Worm (Caenorhabditis elegans) whole organism, L1 larva: Measurements from ENCODE around the gene F26F12.2.

Experiments used
- F16B12.6 ChIP-seq: fragments of 150-350 bp; optimal IDR thresholded peaks from 2 replicates; lab custom pipeline; 2014; ENCODE audit warnings: missing biosample characterization, missing genetic modification characterization
- aha-1 ChIP-seq: fragments of 150-350 bp; optimal IDR thresholded peaks from 2 replicates; lab custom pipeline; 2014; ENCODE audit warnings: missing biosample characterization, missing genetic modification characterization
- alr-1 ChIP-seq: fragments of 200-800 bp; sonication (Bioruptor generic); optimal IDR thresholded peaks from 2 replicates; lab custom pipeline; 2018; ENCODE audit warnings: borderline replicate concordance, mild to moderate bottlenecking, missing genetic modification characterization, missing compliant biosample characterization
- aly-2 ChIP-seq: fragments of 150-350 bp; optimal IDR thresholded peaks from 2 replicates; lab custom pipeline; 2014; ENCODE audit warnings: missing biosample characterization, missing genetic modification characterization
- blmp-1 ChIP-seq: fragments of 150-350 bp; optimal IDR thresholded peaks from 2 replicates; lab custom pipeline; 2014; ENCODE audit warnings: missing biosample characterization, missing genetic modification characterization
- ceh-8 ChIP-seq: fragments of 200-800 bp; sonication (Bioruptor generic); optimal IDR thresholded peaks from 2 replicates; lab custom pipeline; 2018; ENCODE audit warnings: mild to moderate bottlenecking, missing genetic modification characterization, moderate library complexity, missing compliant biosample characterization
- ceh-90 ChIP-seq: sonication (generic microtip); optimal IDR thresholded peaks from 2 replicates; lab custom pipeline; 2016; ENCODE audit warnings: missing genetic modification characterization, missing compliant biosample characterization
- ces-1 ChIP-seq: fragments of 150-350 bp; optimal IDR thresholded peaks from 2 replicates; lab custom pipeline; 2014; ENCODE audit warnings: missing biosample characterization, missing genetic modification reagents, missing genetic modification characterization
- dpl-1 ChIP-seq, 3 experiments: fragments of 150-350 bp in 2 of 3; sonication (generic microtip) in 1 of 3; optimal IDR thresholded peaks; 2 replicates each; lab custom pipeline; 2014 to 2017; ENCODE audit warnings: missing biosample characterization in 3 of 3, missing genetic modification characterization in 3 of 3, missing genetic modification reagents in 3 of 3
- efl-1 ChIP-seq, 4 experiments: fragments of 150-350 bp; optimal IDR thresholded peaks in 3 of 4; peaks in 1 of 4; 1 replicate in 1 of 4; 2 replicates in 3 of 4; lab custom pipeline; 2014; ENCODE audit warnings: missing biosample characterization in 2 of 4, missing genetic modification characterization in 2 of 4, missing genetic modification reagents in 2 of 4
- egl-13 ChIP-seq: sonication (generic microtip); optimal IDR thresholded peaks from 2 replicates; lab custom pipeline; 2016; ENCODE audit warnings: missing genotype, missing genetic modification reagents, missing genetic modification characterization, missing compliant biosample characterization
- egl-27 ChIP-seq, 2 experiments: fragments of 150-350 bp in 1 of 2; sonication (generic microtip); optimal IDR thresholded peaks; 3 replicates each; lab custom pipeline; 2017 to 2018; ENCODE audit warnings: missing biosample characterization in 2 of 2, missing genetic modification characterization in 2 of 2, missing genetic modification reagents in 2 of 2
- fkh-10 ChIP-seq: sonication (generic microtip); optimal IDR thresholded peaks from 2 replicates; lab custom pipeline; 2017; ENCODE audit warnings: missing biosample characterization, missing genetic modification reagents, missing genetic modification characterization
- fkh-4 ChIP-seq: sonication (generic microtip); optimal IDR thresholded peaks from 2 replicates; lab custom pipeline; 2016; ENCODE audit warnings: missing compliant biosample characterization, missing genetic modification characterization, borderline replicate concordance
- grh-1 ChIP-seq: fragments of 200-800 bp; sonication (Bioruptor generic); IDR thresholded peaks from 2 replicates; pipeline ENCODE4 v1.3.6; 2022; ENCODE audit warnings: missing genetic modification reagents, missing genetic modification characterization, missing compliant biosample characterization
- hlh-17 ChIP-seq: fragments of 200-800 bp; sonication (Bioruptor generic); optimal IDR thresholded peaks from 2 replicates; lab custom pipeline; 2018; ENCODE audit warnings: missing genetic modification characterization, mild to moderate bottlenecking, missing compliant biosample characterization, moderate library complexity, borderline replicate concordance
- hpl-2 ChIP-seq: fragments of 150-350 bp; optimal IDR thresholded peaks from 2 replicates; lab custom pipeline; 2014; ENCODE audit warnings: missing biosample characterization, missing genetic modification reagents, missing genetic modification characterization
- lin-13 ChIP-seq: fragments of 150-350 bp; optimal IDR thresholded peaks from 2 replicates; lab custom pipeline; 2014; ENCODE audit warnings: missing biosample characterization, missing genetic modification reagents, missing genetic modification characterization
- lin-14 ChIP-seq: fragments of 200-800 bp; sonication (Bioruptor generic); optimal IDR thresholded peaks from 2 replicates; lab custom pipeline; 2018; ENCODE audit warnings: mild to moderate bottlenecking, missing genetic modification characterization, moderate library complexity, missing compliant biosample characterization
- lin-15B ChIP-seq: fragments of 150-350 bp; sonication (generic microtip); optimal IDR thresholded peaks from 3 replicates; lab custom pipeline; 2014; ENCODE audit warnings: missing biosample characterization, missing genetic modification characterization
- lin-39 ChIP-seq: fragments of 150-350 bp; optimal IDR thresholded peaks from 2 replicates; lab custom pipeline; 2014; ENCODE audit warnings: missing biosample characterization, missing genetic modification reagents, missing genetic modification characterization
- lir-3 ChIP-seq: sonication (generic microtip); optimal IDR thresholded peaks from 2 replicates; lab custom pipeline; 2016; ENCODE audit warnings: mild to moderate bottlenecking, missing genetic modification characterization, moderate library complexity, missing compliant biosample characterization; ENCODE audit not compliant: poor library complexity
- mab-9 ChIP-seq: fragments of 200-800 bp; sonication (Bioruptor generic); IDR thresholded peaks from 2 replicates; pipeline ENCODE4 v1.3.6; 2022; ENCODE audit warnings: missing genetic modification reagents, missing genetic modification characterization, missing compliant biosample characterization
- mef-2 ChIP-seq: fragments of 150-350 bp; optimal IDR thresholded peaks from 2 replicates; lab custom pipeline; 2014; ENCODE audit warnings: missing biosample characterization, missing genetic modification characterization
- mep-1 ChIP-seq: fragments of 150-350 bp; optimal IDR thresholded peaks from 2 replicates; lab custom pipeline; 2014; ENCODE audit warnings: missing biosample characterization, missing genetic modification characterization
- nhr-11 ChIP-seq: fragments of 150-350 bp; optimal IDR thresholded peaks from 2 replicates; lab custom pipeline; 2014; ENCODE audit warnings: missing biosample characterization, missing genetic modification characterization
- nhr-12 ChIP-seq: sonication (generic microtip); optimal IDR thresholded peaks from 2 replicates; lab custom pipeline; 2017; ENCODE audit warnings: missing biosample characterization, missing genetic modification characterization
- nhr-19 ChIP-seq: fragments of 200-800 bp; sonication (Bioruptor generic); conservative IDR thresholded peaks from 2 replicates; pipeline ENCODE4 v1.3.6; 2022; ENCODE audit warnings: missing genetic modification characterization, missing compliant biosample characterization
- nhr-47 ChIP-seq: sonication (generic microtip); optimal IDR thresholded peaks from 2 replicates; lab custom pipeline; 2016; ENCODE audit warnings: mild to moderate bottlenecking, missing genetic modification characterization, moderate library complexity, missing compliant biosample characterization
- nhr-71 ChIP-seq: sonication (generic microtip); optimal IDR thresholded peaks from 2 replicates; lab custom pipeline; 2016; ENCODE audit warnings: mild to moderate bottlenecking, missing genetic modification characterization, moderate library complexity, missing compliant biosample characterization
- nhr-85 ChIP-seq: sonication (generic microtip); peaks from one replicate; lab custom pipeline; 2016; ENCODE audit warnings: missing genetic modification characterization, inconsistent platforms, missing compliant biosample characterization
- nhr-90 ChIP-seq: sonication (generic microtip); optimal IDR thresholded peaks from 2 replicates; lab custom pipeline; 2016; ENCODE audit warnings: mild to moderate bottlenecking, missing genetic modification characterization, missing compliant biosample characterization; ENCODE audit not compliant: poor library complexity
- rnt-1 ChIP-seq: sonication (generic microtip); optimal IDR thresholded peaks from 2 replicates; lab custom pipeline; 2016; ENCODE audit warnings: mild to moderate bottlenecking, missing genetic modification characterization, moderate library complexity, missing compliant biosample characterization
- snpc-4 ChIP-seq: fragments of 150-350 bp; optimal IDR thresholded peaks from 2 replicates; lab custom pipeline; 2014; ENCODE audit warnings: missing biosample characterization, missing genetic modification characterization
- swsn-7 ChIP-seq: sonication (generic microtip); optimal IDR thresholded peaks from 2 replicates; lab custom pipeline; 2016; ENCODE audit warnings: missing genetic modification characterization, missing compliant biosample characterization
- vab-15 ChIP-seq: sonication (generic microtip); optimal IDR thresholded peaks from 2 replicates; lab custom pipeline; 2017; ENCODE audit warnings: missing genotype, mild to moderate bottlenecking, missing genetic modification characterization, missing compliant biosample characterization
- xbp-1 ChIP-seq: sonication (generic microtip); optimal IDR thresholded peaks from 2 replicates; lab custom pipeline; 2016; ENCODE audit warnings: missing genetic modification characterization, missing compliant biosample characterization
- zag-1 ChIP-seq: fragments of 150-350 bp; optimal IDR thresholded peaks from 2 replicates; lab custom pipeline; 2014; ENCODE audit warnings: missing biosample characterization, missing genetic modification characterization
- zip-4 ChIP-seq: fragments of 200-800 bp; sonication (Bioruptor generic); optimal IDR thresholded peaks from 2 replicates; lab custom pipeline; 2018; ENCODE audit warnings: mild to moderate bottlenecking, missing genetic modification characterization, moderate library complexity, missing compliant biosample characterization
- ztf-11 ChIP-seq, 2 experiments: sonication (generic microtip); optimal IDR thresholded peaks; 2 replicates each; lab custom pipeline; 2016 to 2017; ENCODE audit warnings: missing genetic modification characterization in 2 of 2, missing biosample characterization in 1 of 2, missing compliant biosample characterization in 1 of 2
- ztf-4 ChIP-seq: fragments of 150-350 bp; optimal IDR thresholded peaks from 2 replicates; lab custom pipeline; 2014; ENCODE audit warnings: missing biosample characterization, missing genetic modification characterization

F26F12.2 gene

DNA sequence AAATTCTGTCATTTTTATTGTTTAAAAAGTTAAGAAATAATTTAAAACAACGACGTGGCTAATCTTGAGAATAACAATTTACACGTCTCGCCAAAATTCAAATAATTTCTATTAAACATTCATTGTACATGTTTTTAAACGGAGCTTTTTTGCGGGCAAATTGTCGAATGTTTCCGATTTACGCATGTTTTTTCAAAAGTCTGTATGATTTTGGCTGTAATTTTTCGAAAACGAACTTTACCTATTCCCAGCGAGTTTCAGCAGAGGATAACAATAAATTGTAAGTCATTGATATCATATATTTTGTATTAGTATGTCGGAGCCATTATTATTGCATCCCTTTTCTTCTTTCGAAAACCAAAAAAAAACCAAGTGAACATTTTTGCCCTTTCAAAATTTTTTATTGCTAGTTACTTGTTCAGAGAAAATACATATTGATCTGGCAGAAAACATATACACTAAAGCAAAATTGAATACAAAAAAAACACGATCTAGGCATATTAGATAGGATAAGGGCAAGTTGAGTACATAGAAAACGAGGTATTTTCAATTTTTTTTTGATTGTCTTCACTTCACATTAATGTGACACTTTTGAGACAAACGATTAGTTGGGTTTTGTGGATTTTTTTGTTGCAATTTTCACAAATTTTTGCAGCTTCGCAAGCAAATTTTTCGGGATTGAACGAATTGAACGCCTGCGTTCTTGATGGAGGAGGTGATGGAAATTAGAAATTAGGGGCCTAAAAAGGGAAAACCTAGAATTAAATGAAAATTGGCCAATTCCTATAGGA, at the start of gene F26F12.2 (continued):
- peak in 1 of 2 experiments; percentile 2 for TF ChIP-seq efl-1 (optimal IDR thresholded peaks at IDR 0.05; lab: Kevin White, UChicago)
- TF ChIP-seq efl-1 (GFP tag; optimal IDR thresholded peaks at IDR 0.05 in 1 of 2; lab: Kevin White, UChicago): peak in 1 of 2 experiments; percentile 90
- TF ChIP-seq fkh-4 (tag; lab: Kevin White, UChicago): no peak
- TF ChIP-seq rnt-1 (tag; lab: Kevin White, UChicago): no peak
- peak; percentile 36 for TF ChIP-seq nhr-47
- no peak for TF ChIP-seq ceh-90 (tag; lab: Kevin White, UChicago)
- no peak for TF ChIP-seq blmp-1
- TF ChIP-seq ceh-8: no peak
- TF ChIP-seq aha-1: no peak
- TF ChIP-seq lin-15B (tag; lab: Kevin White, UChicago): no peak
- TF ChIP-seq mef-2 (tag; lab: Kevin White, UChicago): no peak
- TF ChIP-seq hlh-17 (GFP tag; lab: Kevin White, UChicago): no peak
- no peak for TF ChIP-seq swsn-7
- TF ChIP-seq egl-13 (tag; lab: Kevin White, UChicago): no peak
- TF ChIP-seq zag-1 (tag; lab: Kevin White, UChicago): no peak
- TF ChIP-seq nhr-12 (tag; lab: Kevin White, UChicago): no peak
- no peak for TF ChIP-seq mep-1 (tag; lab: Kevin White, UChicago)
- TF ChIP-seq nhr-11 (tag; lab: Kevin White, UChicago): no peak
- TF ChIP-seq dpl-1 (GFP tag; optimal IDR thresholded peaks at IDR 0.05; lab: Kevin White, UChicago): no peak
- no peak for TF ChIP-seq zip-4 (GFP tag; lab: Kevin White, UChicago)
- TF ChIP-seq vab-15 (tag; lab: Kevin White, UChicago): no peak
- TF ChIP-seq xbp-1: no peak
- TF ChIP-seq nhr-19 (GFP tag; lab: Robert Waterston, UW): no peak
- no peak for TF ChIP-seq lin-14
- no peak for TF ChIP-seq alr-1 (tag; lab: Kevin White, UChicago)
- peak; percentile 30 for TF ChIP-seq aly-2 (tag; lab: Kevin White, UChicago)
- no peak for TF ChIP-seq grh-1 (GFP tag; lab: Robert Waterston, UW)
- TF ChIP-seq nhr-85 (tag; lab: Kevin White, UChicago): peak; percentile 32
- peak; percentile 9 for TF ChIP-seq nhr-90 (tag; lab: Kevin White, UChicago)
- TF ChIP-seq F16B12.6 (tag; lab: Kevin White, UChicago): no peak
- TF ChIP-seq ztf-11 (tag; optimal IDR thresholded peaks at IDR 0.05; lab: Kevin White, UChicago): no peak
- TF ChIP-seq lir-3 (tag; lab: Kevin White, UChicago): peak; percentile 24
- TF ChIP-seq ztf-4: peak; percentile 82

DNA sequence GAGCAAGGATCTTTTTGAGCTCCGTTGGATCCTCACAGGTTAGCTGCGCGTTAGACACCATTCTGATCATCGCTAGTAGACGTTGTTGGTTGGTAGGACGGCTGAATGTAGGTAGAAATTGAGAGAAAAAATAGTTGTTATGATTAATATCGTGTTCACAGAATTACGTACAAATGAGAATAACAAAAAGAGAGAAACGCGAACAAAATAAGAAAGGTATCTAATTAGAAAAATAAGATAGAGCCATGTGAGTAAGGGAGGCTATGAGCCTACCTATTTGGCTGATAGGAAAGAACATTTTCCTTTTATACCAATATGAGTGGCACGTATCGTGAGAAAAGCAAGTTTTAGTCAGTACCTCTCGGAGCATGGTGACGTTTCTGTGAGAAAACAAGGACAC, 45.3 kb upstream of the F26F12.2 start, which contains the start of gene C04E6.8:
C04E6.8 (minus strand) TSS at position 101 of the 400 bp plus-strand sequence.
- TF ChIP-seq hpl-2 (GFP tag; lab: Kevin White, UChicago) (no peak), snpc-4 (tag; lab: Kevin White, UChicago) (no peak), ztf-11 (tag; optimal IDR thresholded peaks at IDR 0.05; lab: Kevin White, UChicago) (no peak), fkh-10 (no peak), F16B12.6 (tag; lab: Kevin White, UChicago) (no peak), ces-1 (no peak), ceh-90 (tag; lab: Kevin White, UChicago) (no peak), nhr-47 (no peak), mab-9 (GFP tag; lab: Robert Waterston, UW) (no peak), nhr-71 (no peak), egl-27 (tag; optimal IDR thresholded peaks at IDR 0.05; lab: Kevin White, UChicago) (no peak), lin-39 (no peak), lin-13 (no peak), nhr-12 (tag; lab: Kevin White, UChicago) (no peak)
